Worm (Caenorhabditis elegans) whole organism, L2 larva: ENCODE results near the gene ZK1321.1.
"Not testable (repeated sequence)": the region's sequence is repeated elsewhere in the genome, so short reads cannot be mapped to it uniquely, and the experiment has no call there.

Source experiments
- ama-1 ChIP-seq: fragments of 150-350 bp; optimal IDR thresholded peaks from 2 replicates; lab custom pipeline; 2018; ENCODE audit warnings: inconsistent platforms
- ceh-82 ChIP-seq: fragments of 150-350 bp; optimal IDR thresholded peaks from 2 replicates; lab custom pipeline; 2014; ENCODE audit warnings: missing biosample characterization, missing genetic modification characterization
- elt-1 ChIP-seq: fragments of 150-350 bp; optimal IDR thresholded peaks from 2 replicates; lab custom pipeline; 2014; ENCODE audit warnings: missing biosample characterization, missing genetic modification characterization
- elt-3 ChIP-seq: sonication (generic microtip); optimal IDR thresholded peaks from 2 replicates; lab custom pipeline; 2017; ENCODE audit warnings: missing biosample characterization, missing genetic modification characterization
- lin-13 ChIP-seq: fragments of 150-350 bp; optimal IDR thresholded peaks from 2 replicates; lab custom pipeline; 2014; ENCODE audit warnings: missing biosample characterization, missing genetic modification reagents, missing genetic modification characterization
- nhr-23 ChIP-seq: fragments of 150-350 bp; optimal IDR thresholded peaks from 2 replicates; lab custom pipeline; 2014; ENCODE audit warnings: missing biosample characterization, missing genetic modification reagents, missing genetic modification characterization
- sem-4 ChIP-seq: fragments of 150-350 bp; optimal IDR thresholded peaks from 2 replicates; lab custom pipeline; 2014; ENCODE audit warnings: missing biosample characterization, missing genetic modification reagents, missing genetic modification characterization
- skn-1 ChIP-seq: sonication (generic microtip); optimal IDR thresholded peaks from 2 replicates; lab custom pipeline; 2017; ENCODE audit warnings: missing biosample characterization, missing genetic modification characterization
- sma-3 ChIP-seq: sonication (generic microtip); optimal IDR thresholded peaks from 2 replicates; lab custom pipeline; 2016; ENCODE audit warnings: missing genetic modification reagents, missing genetic modification characterization, missing compliant biosample characterization
- snpc-4 ChIP-seq: fragments of 150-350 bp; optimal IDR thresholded peaks from 2 replicates; lab custom pipeline; 2014; ENCODE audit warnings: missing biosample characterization, missing genetic modification characterization
- zag-1 ChIP-seq: fragments of 150-350 bp; optimal IDR thresholded peaks from 2 replicates; lab custom pipeline; 2014; ENCODE audit warnings: missing biosample characterization, missing genetic modification characterization

DNA sequence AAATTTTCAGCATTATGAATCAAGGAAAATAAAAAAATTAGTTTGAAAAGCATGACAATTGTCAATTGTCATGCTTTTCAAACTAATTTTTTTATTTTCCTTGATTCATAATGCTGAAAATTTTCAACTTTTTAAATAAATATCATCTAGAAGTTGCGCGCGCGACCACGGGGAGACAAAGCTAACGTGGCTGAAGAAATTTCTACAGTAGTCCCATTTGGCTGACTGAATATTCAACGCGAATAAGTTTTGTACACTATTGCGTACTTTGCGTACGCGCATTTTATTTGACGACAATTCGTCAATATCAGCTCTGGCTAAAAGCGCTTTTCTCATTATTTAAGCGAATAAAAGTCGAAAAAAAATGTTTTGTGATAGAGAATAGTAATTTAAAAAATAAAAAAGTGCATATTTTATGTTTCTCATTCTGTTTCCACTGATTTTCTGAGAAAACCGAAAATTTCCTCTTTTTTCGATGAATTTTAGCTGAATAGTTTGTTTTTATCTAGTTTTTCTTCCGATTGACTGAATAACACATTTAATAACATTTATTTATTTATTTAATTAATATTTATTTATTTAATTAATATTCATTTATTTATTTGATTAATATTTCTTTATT is 35.1 kb upstream of the ZK1321.1 start, which contains the start of gene Y53C12A.11:
- not testable (repeated sequence) for TF ChIP-seq sem-4 (tag; lab: Kevin White, UChicago); ama-1 (lab: Kevin White, UChicago); snpc-4 (tag; lab: Kevin White, UChicago); lin-13; zag-1; nhr-23; ceh-82 (tag; lab: Kevin White, UChicago); elt-3 (tag; lab: Kevin White, UChicago); sma-3; elt-1; skn-1 (tag; lab: Kevin White, UChicago)
